Worm (Caenorhabditis elegans) whole organism, late embryonic: Measurements from ENCODE around the gene T24B8.7.

Experiments used
- ama-1 ChIP-seq: fragments of 150-350 bp; optimal IDR thresholded peaks from 2 replicates; lab custom pipeline; 2014
- ceh-2 ChIP-seq: sonication (generic microtip); optimal IDR thresholded peaks from 2 replicates; lab custom pipeline; 2016; ENCODE audit warnings: missing genotype, missing genetic modification characterization, missing compliant biosample characterization
- ceh-9 ChIP-seq: sonication (generic microtip); optimal IDR thresholded peaks from 2 replicates; lab custom pipeline; 2016; ENCODE audit warnings: mild to moderate bottlenecking, missing genetic modification characterization, inconsistent platforms, missing compliant biosample characterization
- madf-2 ChIP-seq: sonication (generic microtip); optimal IDR thresholded peaks from 2 replicates; lab custom pipeline; 2017; ENCODE audit warnings: missing genetic modification characterization, missing compliant biosample characterization
- nhr-11 ChIP-seq: fragments of 150-350 bp; optimal IDR thresholded peaks from 2 replicates; lab custom pipeline; 2014; ENCODE audit warnings: missing biosample characterization, missing genetic modification characterization
- pha-4 ChIP-seq: fragments of 150-350 bp; optimal IDR thresholded peaks from 2 replicates; lab custom pipeline; 2018; ENCODE audit warnings: missing biosample characterization, missing genetic modification reagents, missing genetic modification characterization
- syd-9 ChIP-seq: sonication (generic microtip); optimal IDR thresholded peaks from 2 replicates; lab custom pipeline; 2016; ENCODE audit warnings: mild to moderate bottlenecking, missing genetic modification characterization, moderate library complexity, missing compliant biosample characterization
- tbx-7 ChIP-seq: sonication (generic microtip); optimal IDR thresholded peaks from 2 replicates; lab custom pipeline; 2016; ENCODE audit warnings: missing genotype, missing genetic modification characterization, missing compliant biosample characterization

DNA sequence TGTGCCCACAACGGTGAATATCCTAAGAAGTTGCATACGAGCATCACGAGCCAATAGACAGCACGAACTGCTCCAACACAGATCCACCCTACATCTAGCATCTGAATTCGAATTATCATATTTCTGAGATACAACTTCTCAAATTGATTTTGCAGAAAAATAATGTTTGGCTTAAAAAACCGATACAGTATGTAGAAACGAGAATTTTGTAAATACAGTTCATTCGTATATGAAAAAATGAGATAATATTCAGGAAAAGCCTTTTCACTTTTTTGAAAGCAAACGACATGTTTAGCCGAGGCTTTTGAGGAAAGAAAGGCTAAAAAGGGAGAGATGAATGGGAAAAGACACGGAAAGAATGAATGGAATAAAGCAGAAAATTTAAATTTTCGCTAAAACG lies 12.2 kb downstream of the T24B8.7 start, which contains the start of gene F37B12.3:
- TF ChIP-seq ceh-2 (tag; lab: Kevin White, UChicago): no peak
- TF ChIP-seq tbx-7 (tag; lab: Kevin White, UChicago): no peak
- TF ChIP-seq ceh-9 (tag; lab: Kevin White, UChicago): no peak
- no peak for TF ChIP-seq nhr-11 (tag; lab: Kevin White, UChicago)
- no peak for TF ChIP-seq pha-4 (tag; lab: Kevin White, UChicago)
- no peak for TF ChIP-seq syd-9 (tag; lab: Kevin White, UChicago)
- TF ChIP-seq ama-1 (lab: Kevin White, UChicago): no peak
- no peak for TF ChIP-seq madf-2 (tag; lab: Kevin White, UChicago)
